Fruit fly (Drosophila melanogaster) whole organism, wandering third instar larva: ENCODE measurements around the gene SMC3.

Experiments
- CG32264 ChIP-seq: fragments of 200-800 bp; sonication (Bioruptor generic); optimal IDR thresholded peaks from 2 replicates; lab custom pipeline; 2016; ENCODE audit warnings: missing biosample characterization, missing genetic modification characterization
- Hnf4 ChIP-seq: fragments of 200-800 bp; sonication (Bioruptor generic); optimal IDR thresholded peaks from 2 replicates; lab custom pipeline; 2016; ENCODE audit warnings: missing biosample characterization, mild to moderate bottlenecking, missing genetic modification characterization
- dmrt93B ChIP-seq: fragments of 200-800 bp; sonication (Bioruptor generic); optimal IDR thresholded peaks from 2 replicates; lab custom pipeline; 2018; ENCODE audit warnings: missing biosample characterization, mild to moderate bottlenecking, missing genetic modification characterization
- dsf ChIP-seq: sonication (Bioruptor generic); optimal IDR thresholded peaks from 2 replicates; lab custom pipeline; 2016; ENCODE audit warnings: missing biosample characterization, missing genetic modification characterization, borderline replicate concordance
- foxo ChIP-seq, 2 experiments: fragments of 200-800 bp; sonication (Bioruptor generic); optimal IDR thresholded peaks; 2 replicates in 1 of 2; 3 replicates in 1 of 2; lab custom pipeline; 2016 to 2017; ENCODE audit warnings: missing biosample characterization in 2 of 2, missing genetic modification characterization in 2 of 2
- jim ChIP-seq: fragments of 175-275, 200-325 bp; sonication (Bioruptor generic); optimal IDR thresholded peaks from 2 replicates; lab custom pipeline; 2016; ENCODE audit warnings: missing biosample characterization, mild to moderate bottlenecking, missing genetic modification characterization

- TF ChIP-seq jim (GFP tag; lab: Kevin White, UChicago) (no peak), Hnf4 (GFP tag; lab: Kevin White, UChicago) (no peak), CG32264 (GFP tag; lab: Kevin White, UChicago) (no peak), foxo (GFP tag; optimal IDR thresholded peaks at IDR 0.05; lab: Kevin White, UChicago) (no peak), dmrt93B (GFP tag; lab: Kevin White, UChicago) (no peak), dsf (GFP tag; lab: Kevin White, UChicago) (no peak)
Measured at dm6 chrX:16562259-16562658, 31.0 kb downstream of the SMC3 start.
